Worm (Caenorhabditis elegans) whole organism, L1 larva: Measurements from ENCODE around the gene C28C12.12.

Experiments
- C04F5.9 ChIP-seq: sonication (generic microtip); optimal IDR thresholded peaks from 2 replicates; lab custom pipeline; 2016; ENCODE audit warnings: missing genetic modification characterization, missing compliant biosample characterization
- alr-1 ChIP-seq: fragments of 200-800 bp; sonication (Bioruptor generic); optimal IDR thresholded peaks from 2 replicates; lab custom pipeline; 2018; ENCODE audit warnings: borderline replicate concordance, mild to moderate bottlenecking, missing genetic modification characterization, missing compliant biosample characterization
- ama-1 ChIP-seq: fragments of 150-350 bp; optimal IDR thresholded peaks from 2 replicates; lab custom pipeline; 2014
- blmp-1 ChIP-seq: fragments of 150-350 bp; optimal IDR thresholded peaks from 2 replicates; lab custom pipeline; 2014; ENCODE audit warnings: missing biosample characterization, missing genetic modification characterization
- ceh-90 ChIP-seq: sonication (generic microtip); optimal IDR thresholded peaks from 2 replicates; lab custom pipeline; 2016; ENCODE audit warnings: missing genetic modification characterization, missing compliant biosample characterization
- ces-1 ChIP-seq: fragments of 150-350 bp; optimal IDR thresholded peaks from 2 replicates; lab custom pipeline; 2014; ENCODE audit warnings: missing biosample characterization, missing genetic modification reagents, missing genetic modification characterization
- dpl-1 ChIP-seq, 3 experiments: fragments of 150-350 bp in 2 of 3; sonication (generic microtip) in 1 of 3; optimal IDR thresholded peaks; 2 replicates each; lab custom pipeline; 2014 to 2017; ENCODE audit warnings: missing biosample characterization in 3 of 3, missing genetic modification characterization in 3 of 3, missing genetic modification reagents in 3 of 3
- efl-1 ChIP-seq, 4 experiments: fragments of 150-350 bp; optimal IDR thresholded peaks in 3 of 4; peaks in 1 of 4; 1 replicate in 1 of 4; 2 replicates in 3 of 4; lab custom pipeline; 2014; ENCODE audit warnings: missing biosample characterization in 2 of 4, missing genetic modification characterization in 2 of 4, missing genetic modification reagents in 2 of 4
- efl-3 ChIP-seq: fragments of 200-800 bp; sonication (Bioruptor generic); optimal IDR thresholded peaks from 2 replicates; lab custom pipeline; 2018; ENCODE audit warnings: mild to moderate bottlenecking, missing genetic modification characterization, missing compliant biosample characterization
- egl-13 ChIP-seq: sonication (generic microtip); optimal IDR thresholded peaks from 2 replicates; lab custom pipeline; 2016; ENCODE audit warnings: missing genotype, missing genetic modification reagents, missing genetic modification characterization, missing compliant biosample characterization
- fkh-4 ChIP-seq: sonication (generic microtip); optimal IDR thresholded peaks from 2 replicates; lab custom pipeline; 2016; ENCODE audit warnings: missing compliant biosample characterization, missing genetic modification characterization, borderline replicate concordance
- fkh-8 ChIP-seq: sonication (generic microtip); optimal IDR thresholded peaks from 2 replicates; lab custom pipeline; 2016; ENCODE audit warnings: mild to moderate bottlenecking, missing genetic modification characterization, missing compliant biosample characterization
- grh-1 ChIP-seq: fragments of 200-800 bp; sonication (Bioruptor generic); IDR thresholded peaks from 2 replicates; pipeline ENCODE4 v1.3.6; 2022; ENCODE audit warnings: missing genetic modification reagents, missing genetic modification characterization, missing compliant biosample characterization
- hpl-2 ChIP-seq: fragments of 150-350 bp; optimal IDR thresholded peaks from 2 replicates; lab custom pipeline; 2014; ENCODE audit warnings: missing biosample characterization, missing genetic modification reagents, missing genetic modification characterization
- irx-1 ChIP-seq: sonication (generic microtip); optimal IDR thresholded peaks from 2 replicates; lab custom pipeline; 2016; ENCODE audit warnings: missing genetic modification characterization, missing compliant biosample characterization
- isw-1 ChIP-seq: fragments of 200-800 bp; sonication (Bioruptor generic); IDR thresholded peaks from 2 replicates; pipeline ENCODE4 v1.3.6; 2022; ENCODE audit warnings: missing genetic modification characterization, missing compliant biosample characterization
- jun-1 ChIP-seq: fragments of 150-350 bp; optimal IDR thresholded peaks from 2 replicates; lab custom pipeline; 2014; ENCODE audit warnings: missing biosample characterization, missing genetic modification reagents, missing genetic modification characterization
- lin-15B ChIP-seq: fragments of 150-350 bp; sonication (generic microtip); optimal IDR thresholded peaks from 3 replicates; lab custom pipeline; 2014; ENCODE audit warnings: missing biosample characterization, missing genetic modification characterization
- lin-35 ChIP-seq, 2 experiments: fragments of 150-350 bp; optimal IDR thresholded peaks; 2 replicates each; lab custom pipeline; 2014; ENCODE audit warnings: missing biosample characterization in 2 of 2, missing genetic modification characterization in 2 of 2, missing genetic modification reagents in 2 of 2
- lir-3 ChIP-seq: sonication (generic microtip); optimal IDR thresholded peaks from 2 replicates; lab custom pipeline; 2016; ENCODE audit warnings: mild to moderate bottlenecking, missing genetic modification characterization, moderate library complexity, missing compliant biosample characterization; ENCODE audit not compliant: poor library complexity
- lsy-2 ChIP-seq, 2 experiments: fragments of 150-350 bp; optimal IDR thresholded peaks; 2 replicates each; lab custom pipeline; 2014; ENCODE audit warnings: missing biosample characterization in 2 of 2, missing genetic modification characterization in 2 of 2
- mab-9 ChIP-seq: fragments of 200-800 bp; sonication (Bioruptor generic); IDR thresholded peaks from 2 replicates; pipeline ENCODE4 v1.3.6; 2022; ENCODE audit warnings: missing genetic modification reagents, missing genetic modification characterization, missing compliant biosample characterization
- mdl-1 ChIP-seq, 2 experiments: fragments of 150-350 bp; optimal IDR thresholded peaks; 2 replicates each; lab custom pipeline; 2014 to 2017; ENCODE audit warnings: missing biosample characterization in 2 of 2, missing genetic modification characterization in 2 of 2, inconsistent platforms in 1 of 2
- nhr-19 ChIP-seq: fragments of 200-800 bp; sonication (Bioruptor generic); conservative IDR thresholded peaks from 2 replicates; pipeline ENCODE4 v1.3.6; 2022; ENCODE audit warnings: missing genetic modification characterization, missing compliant biosample characterization
- nhr-20 ChIP-seq: sonication (generic microtip); optimal IDR thresholded peaks from 2 replicates; lab custom pipeline; 2016; ENCODE audit warnings: mild to moderate bottlenecking, missing genetic modification characterization, missing compliant biosample characterization
- nhr-47 ChIP-seq: sonication (generic microtip); optimal IDR thresholded peaks from 2 replicates; lab custom pipeline; 2016; ENCODE audit warnings: mild to moderate bottlenecking, missing genetic modification characterization, moderate library complexity, missing compliant biosample characterization
- nhr-71 ChIP-seq: sonication (generic microtip); optimal IDR thresholded peaks from 2 replicates; lab custom pipeline; 2016; ENCODE audit warnings: mild to moderate bottlenecking, missing genetic modification characterization, moderate library complexity, missing compliant biosample characterization
- nhr-76 ChIP-seq: sonication (generic microtip); optimal IDR thresholded peaks from 2 replicates; lab custom pipeline; 2017; ENCODE audit warnings: missing biosample characterization, missing genetic modification characterization
- nhr-77 ChIP-seq: fragments of 150-350 bp; optimal IDR thresholded peaks from 2 replicates; lab custom pipeline; 2014; ENCODE audit warnings: missing biosample characterization, missing genetic modification characterization
- nhr-85 ChIP-seq: sonication (generic microtip); peaks from one replicate; lab custom pipeline; 2016; ENCODE audit warnings: missing genetic modification characterization, inconsistent platforms, missing compliant biosample characterization
- pax-3 ChIP-seq: fragments of 200-800 bp; sonication (Bioruptor generic); optimal IDR thresholded peaks from 2 replicates; lab custom pipeline; 2018; ENCODE audit warnings: mild to moderate bottlenecking, missing genetic modification characterization, moderate library complexity, missing compliant biosample characterization
- pqm-1 ChIP-seq: sonication (generic microtip); optimal IDR thresholded peaks from 3 replicates; lab custom pipeline; 2017; ENCODE audit warnings: missing biosample characterization, missing genetic modification characterization
- rnt-1 ChIP-seq: sonication (generic microtip); optimal IDR thresholded peaks from 2 replicates; lab custom pipeline; 2016; ENCODE audit warnings: mild to moderate bottlenecking, missing genetic modification characterization, moderate library complexity, missing compliant biosample characterization
- skn-1 ChIP-seq: fragments of 150-350 bp; optimal IDR thresholded peaks from 2 replicates; lab custom pipeline; 2014; ENCODE audit warnings: missing biosample characterization, missing genetic modification characterization
- snu-23 ChIP-seq: sonication (generic microtip); optimal IDR thresholded peaks from 2 replicates; lab custom pipeline; 2016; ENCODE audit warnings: missing genetic modification characterization, missing compliant biosample characterization
- sox-4 ChIP-seq: sonication (generic microtip); optimal IDR thresholded peaks from 2 replicates; lab custom pipeline; 2016; ENCODE audit warnings: missing genetic modification characterization, missing compliant biosample characterization
- sptf-1 ChIP-seq: fragments of 150-350 bp; optimal IDR thresholded peaks from 2 replicates; lab custom pipeline; 2014; ENCODE audit warnings: missing biosample characterization, missing genetic modification characterization
- sup-37 ChIP-seq: fragments of 200-800 bp; sonication (Bioruptor generic); optimal IDR thresholded peaks from 2 replicates; lab custom pipeline; 2018; ENCODE audit warnings: mild to moderate bottlenecking, missing genetic modification characterization, missing compliant biosample characterization
- unc-30 ChIP-seq: sonication (generic microtip); optimal IDR thresholded peaks from 2 replicates; lab custom pipeline; 2017; ENCODE audit warnings: missing biosample characterization, missing genetic modification characterization
- unc-62 ChIP-seq: fragments of 150-350 bp; optimal IDR thresholded peaks from 2 replicates; lab custom pipeline; 2014; ENCODE audit warnings: missing biosample characterization, missing genetic modification reagents, missing genetic modification characterization
- unc-86 ChIP-seq: sonication (generic microtip); optimal IDR thresholded peaks from 2 replicates; lab custom pipeline; 2016; ENCODE audit warnings: missing genetic modification characterization, missing compliant biosample characterization
- unc-98 ChIP-seq: fragments of 200-800 bp; sonication (Bioruptor generic); IDR thresholded peaks from 2 replicates; pipeline ENCODE4 v1.3.6; 2022; ENCODE audit warnings: missing genetic modification characterization, missing compliant biosample characterization
- vab-15 ChIP-seq: sonication (generic microtip); optimal IDR thresholded peaks from 2 replicates; lab custom pipeline; 2017; ENCODE audit warnings: missing genotype, mild to moderate bottlenecking, missing genetic modification characterization, missing compliant biosample characterization
- ztf-4 ChIP-seq: fragments of 150-350 bp; optimal IDR thresholded peaks from 2 replicates; lab custom pipeline; 2014; ENCODE audit warnings: missing biosample characterization, missing genetic modification characterization

C28C12.12 gene

ce11 chrIV:8498773-8499360 is 2.7 kb upstream of the C28C12.12 start, which contains the start of the genes acdh-13 and mesp-1 (continued):
- peak; percentile 16 for TF ChIP-seq blmp-1 (tag; lab: Kevin White, UChicago)
- TF ChIP-seq lin-35 (GFP tag; optimal IDR thresholded peaks at IDR 0.05; lab: Kevin White, UChicago): peak; percentile 92 to 94
- no peak for TF ChIP-seq hpl-2 (GFP tag; lab: Kevin White, UChicago)
- TF ChIP-seq fkh-8: peak; percentile 29
- TF ChIP-seq efl-3 (GFP tag; lab: Kevin White, UChicago): no peak
- TF ChIP-seq unc-30 (tag; lab: Kevin White, UChicago): no peak
- no peak for TF ChIP-seq mab-9 (GFP tag; lab: Robert Waterston, UW)
- no peak for TF ChIP-seq unc-98 (GFP tag; lab: Robert Waterston, UW)
- TF ChIP-seq jun-1 (tag; lab: Kevin White, UChicago): no peak
- peak; percentile 84 for TF ChIP-seq ceh-90 (tag; lab: Kevin White, UChicago)
- no peak for TF ChIP-seq unc-62
- TF ChIP-seq nhr-85 (tag; lab: Kevin White, UChicago): peak; percentile 62
- peak; percentile 53 for TF ChIP-seq nhr-20 (tag; lab: Kevin White, UChicago)
- TF ChIP-seq pax-3 (tag; lab: Kevin White, UChicago): peak; percentile 64
- TF ChIP-seq nhr-19 (GFP tag; lab: Robert Waterston, UW): no peak
- TF ChIP-seq C04F5.9 (tag; lab: Kevin White, UChicago): no peak
- TF ChIP-seq lir-3: peak; percentile 82
- peak; percentile 70 for TF ChIP-seq nhr-47 (tag; lab: Kevin White, UChicago)
- peak; percentile 62 for TF ChIP-seq fkh-4 (tag; lab: Kevin White, UChicago)
- TF ChIP-seq sptf-1: no peak
- TF ChIP-seq egl-13: peak; percentile 61
- no peak for TF ChIP-seq vab-15 (tag; lab: Kevin White, UChicago)
- TF ChIP-seq sox-4 (tag; lab: Kevin White, UChicago): peak; percentile 19
- TF ChIP-seq sup-37: no peak
- peak; percentile 92 to 93 for TF ChIP-seq efl-1 (optimal IDR thresholded peaks at IDR 0.05; lab: Kevin White, UChicago)
- TF ChIP-seq efl-1 (GFP tag; optimal IDR thresholded peaks at IDR 0.05 in 1 of 2; lab: Kevin White, UChicago): peak; percentile 92 to 99
- TF ChIP-seq unc-86 (tag; lab: Kevin White, UChicago): peak; percentile 10
- TF ChIP-seq alr-1 (tag; lab: Kevin White, UChicago): no peak
- no peak for TF ChIP-seq pqm-1 (tag; lab: Kevin White, UChicago)
- peak; percentile 69 for TF ChIP-seq irx-1 (tag; lab: Kevin White, UChicago)
- peak; percentile 95 for TF ChIP-seq rnt-1 (tag; lab: Kevin White, UChicago)
- TF ChIP-seq, all 84 proteins: peak for 35

DNA sequence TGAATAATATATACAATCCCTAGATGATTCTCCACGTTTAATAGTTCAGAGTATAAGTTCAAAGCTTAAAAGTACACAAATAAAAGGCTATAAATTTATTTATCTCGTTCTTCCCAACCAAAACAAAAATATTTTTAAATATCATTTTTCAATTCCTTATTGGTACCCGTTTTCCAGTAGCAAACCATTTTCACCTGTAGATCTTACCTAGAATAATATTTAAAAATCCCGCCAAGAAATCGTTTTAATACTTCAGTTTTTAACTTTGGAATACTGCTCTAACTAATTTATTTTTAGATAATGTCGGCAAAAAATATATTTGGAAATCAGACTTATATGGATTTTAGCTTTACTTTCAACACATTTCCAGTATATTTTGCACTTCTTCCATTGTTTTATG is 3.9 kb downstream of the C28C12.12 start, which contains the start of gene sru-7:
Gene sru-7, plus strand, starts transcription at position 301 of the 400 bp plus-strand sequence.
- TF ChIP-seq nhr-76 (no peak), dpl-1 (GFP tag; optimal IDR thresholded peaks at IDR 0.05; lab: Kevin White, UChicago) (no peak), blmp-1 (tag; lab: Kevin White, UChicago) (no peak), isw-1 (no peak), lir-3 (no peak), vab-15 (tag; lab: Kevin White, UChicago) (no peak), ces-1 (GFP tag; lab: Kevin White, UChicago) (no peak), lin-15B (no peak), nhr-71 (tag; lab: Kevin White, UChicago) (no peak), snu-23 (GFP tag; lab: Kevin White, UChicago) (no peak), egl-13 (no peak), lsy-2 (tag; optimal IDR thresholded peaks at IDR 0.05; lab: Kevin White, UChicago) (no peak), nhr-77 (tag; lab: Kevin White, UChicago) (no peak), C04F5.9 (tag; lab: Kevin White, UChicago) (no peak), mdl-1 (tag; optimal IDR thresholded peaks at IDR 0.05; lab: Kevin White, UChicago) (no peak), skn-1 (tag; lab: Kevin White, UChicago) (no peak), grh-1 (GFP tag; lab: Robert Waterston, UW) (no peak), ama-1 (lab: Kevin White, UChicago) (no peak), ztf-4 (tag; lab: Kevin White, UChicago) (no peak)
